Worm (Caenorhabditis elegans) whole organism, L4 larva: ENCODE measurements around the gene R10D12.1.

Experiments
- D1046.2 ChIP-seq: fragments of 200-800 bp; sonication (Bioruptor generic); IDR thresholded peaks from 2 replicates; pipeline ENCODE4 v1.3.6; 2022; ENCODE audit warnings: missing genetic modification characterization, missing compliant biosample characterization
- F26F4.8 ChIP-seq: fragments of 200-800 bp; sonication (Bioruptor generic); conservative IDR thresholded peaks from 2 replicates; pipeline ENCODE4 v1.3.6; 2022; ENCODE audit warnings: missing genetic modification characterization, missing compliant biosample characterization
- R02D3.7 ChIP-seq: fragments of 150-350 bp; sonication (generic microtip); optimal IDR thresholded peaks from 3 replicates; lab custom pipeline; 2014; ENCODE audit warnings: missing biosample characterization, missing genetic modification characterization
- T20F7.1 ChIP-seq: fragments of 200-800 bp; sonication (Bioruptor generic); optimal IDR thresholded peaks from 2 replicates; lab custom pipeline; 2018; ENCODE audit warnings: mild to moderate bottlenecking, missing genetic modification characterization, missing compliant biosample characterization
- T26A8.4 ChIP-seq: fragments of 200-800 bp; sonication (Bioruptor generic); IDR thresholded peaks from 2 replicates; pipeline ENCODE4 v1.3.6; 2022; ENCODE audit warnings: missing genetic modification characterization, missing compliant biosample characterization
- Y75B8A.6 ChIP-seq: fragments of 200-800 bp; sonication (Bioruptor generic); IDR thresholded peaks from 2 replicates; pipeline ENCODE4 v1.3.6; 2022; ENCODE audit warnings: missing genetic modification reagents, missing genetic modification characterization, missing compliant biosample characterization
- ZK337.2 ChIP-seq: fragments of 200-800 bp; sonication (Bioruptor generic); IDR thresholded peaks from 2 replicates; pipeline ENCODE4 v1.3.6; 2022; ENCODE audit warnings: missing genetic modification reagents, missing genetic modification characterization, missing compliant biosample characterization
- ZK546.5 ChIP-seq, 2 experiments: sonication (generic microtip); optimal IDR thresholded peaks; 2 replicates each; lab custom pipeline; 2017; ENCODE audit warnings: missing biosample characterization in 2 of 2, missing genetic modification characterization in 2 of 2
- ama-1 ChIP-seq: fragments of 150-350 bp; optimal IDR thresholded peaks from 2 replicates; lab custom pipeline; 2014; ENCODE audit warnings: inconsistent platforms, mixed read lengths
- arid-1 ChIP-seq: fragments of 200-800 bp; sonication (Bioruptor generic); conservative IDR thresholded peaks from 2 replicates; pipeline ENCODE4 v1.3.6; 2022; ENCODE audit warnings: missing genetic modification reagents, missing genetic modification characterization, missing compliant biosample characterization
- attf-4 ChIP-seq: sonication (generic microtip); optimal IDR thresholded peaks from 3 replicates; lab custom pipeline; 2017; ENCODE audit warnings: missing biosample characterization, missing genetic modification characterization
- ceh-32 ChIP-seq: sonication (generic microtip); optimal IDR thresholded peaks from 2 replicates; lab custom pipeline; 2016; ENCODE audit warnings: mild to moderate bottlenecking, missing genetic modification characterization, missing compliant biosample characterization; ENCODE audit not compliant: poor library complexity
- ceh-82 ChIP-seq: sonication (generic microtip); optimal IDR thresholded peaks from 2 replicates; lab custom pipeline; 2017; ENCODE audit warnings: missing biosample characterization, missing genetic modification characterization
- ces-1 ChIP-seq: fragments of 150-350 bp; sonication (generic microtip); optimal IDR thresholded peaks from 4 replicates; lab custom pipeline; 2014; ENCODE audit warnings: missing biosample characterization, missing genetic modification reagents, missing genetic modification characterization
- ctbp-1 ChIP-seq: fragments of 200-800 bp; sonication (Bioruptor generic); IDR thresholded peaks from 2 replicates; pipeline ENCODE4 v1.3.6; 2022; ENCODE audit warnings: missing genetic modification reagents, missing genetic modification characterization, missing compliant biosample characterization
- daf-16 ChIP-seq, 3 experiments: sonication (generic microtip); optimal IDR thresholded peaks; 2 replicates each; lab custom pipeline; 2016 to 2017; ENCODE audit warnings: missing genetic modification characterization in 3 of 3, missing genetic modification reagents in 3 of 3, mild to moderate bottlenecking in 2 of 3, missing compliant biosample characterization in 2 of 3, missing biosample characterization in 1 of 3, moderate library complexity in 1 of 3
- daf-19 ChIP-seq: fragments of 200-800 bp; sonication (Bioruptor generic); conservative IDR thresholded peaks from 2 replicates; pipeline ENCODE4 v1.3.6; 2022; ENCODE audit warnings: missing genetic modification characterization, missing compliant biosample characterization
- dpl-1 ChIP-seq: fragments of 150-350 bp; optimal IDR thresholded peaks from 2 replicates; lab custom pipeline; 2014; ENCODE audit warnings: missing biosample characterization, missing genetic modification reagents, missing genetic modification characterization
- duxl-1 ChIP-seq: sonication (generic microtip); optimal IDR thresholded peaks from 2 replicates; lab custom pipeline; 2016; ENCODE audit warnings: mild to moderate bottlenecking, missing genetic modification characterization, moderate library complexity, missing compliant biosample characterization; ENCODE audit not compliant: poor library complexity
- dve-1 ChIP-seq: sonication (generic microtip); optimal IDR thresholded peaks from 2 replicates; lab custom pipeline; 2017; ENCODE audit warnings: antibody characterized with exemption, mild to moderate bottlenecking, missing genetic modification characterization, missing compliant biosample characterization; ENCODE audit not compliant: insufficient read depth
- egl-43 ChIP-seq: fragments of 200-800 bp; sonication (Bioruptor generic); IDR thresholded peaks from 2 replicates; pipeline ENCODE4 v1.3.6; 2022; ENCODE audit warnings: missing genetic modification reagents, missing genetic modification characterization, missing compliant biosample characterization
- hif-1 ChIP-seq, 2 experiments: sonication (generic microtip); optimal IDR thresholded peaks; 2 replicates each; lab custom pipeline; 2016 to 2017; ENCODE audit warnings: missing compliant biosample characterization in 2 of 2, missing genetic modification characterization in 2 of 2, missing genetic modification reagents in 2 of 2, missing genotype in 2 of 2, mild to moderate bottlenecking in 1 of 2
- hmg-1.1 ChIP-seq: fragments of 200-800 bp; sonication (Bioruptor generic); IDR thresholded peaks from 2 replicates; pipeline ENCODE4 v1.3.6; 2022; ENCODE audit warnings: missing genetic modification reagents, missing genetic modification characterization, missing compliant biosample characterization
- lin-39 ChIP-seq: fragments of 150-350 bp; optimal IDR thresholded peaks from 2 replicates; lab custom pipeline; 2014; ENCODE audit warnings: missing biosample characterization, missing genetic modification reagents, missing genetic modification characterization
- lsy-2 ChIP-seq, 2 experiments: fragments of 150-350 bp in 1 of 2; sonication (generic microtip) in 1 of 2; optimal IDR thresholded peaks; 2 replicates each; lab custom pipeline; 2014 to 2017; ENCODE audit warnings: missing biosample characterization in 2 of 2, missing genetic modification characterization in 2 of 2
- madf-5 ChIP-seq, 2 experiments: fragments of 200-800 bp; sonication (Bioruptor generic); IDR thresholded peaks; 2 replicates each; pipeline ENCODE4 v1.3.6; 2022; ENCODE audit warnings: missing compliant biosample characterization in 2 of 2, missing genetic modification characterization in 2 of 2
- madf-9 ChIP-seq: fragments of 200-800 bp; sonication (Bioruptor generic); conservative IDR thresholded peaks from 2 replicates; pipeline ENCODE4 v1.3.6; 2022; ENCODE audit warnings: missing genetic modification reagents, missing genetic modification characterization, missing compliant biosample characterization
- mes-2 ChIP-seq: sonication (generic microtip); optimal IDR thresholded peaks from 2 replicates; lab custom pipeline; 2016; ENCODE audit warnings: missing genotype, mild to moderate bottlenecking, missing genetic modification characterization, missing compliant biosample characterization; ENCODE audit not compliant: poor library complexity, severe bottlenecking
- mxl-3 ChIP-seq: fragments of 200-800 bp; sonication (Bioruptor generic); optimal IDR thresholded peaks from 2 replicates; lab custom pipeline; 2018; ENCODE audit warnings: mild to moderate bottlenecking, missing genetic modification characterization, missing compliant biosample characterization
- nhr-10 ChIP-seq: fragments of 150-350 bp; optimal IDR thresholded peaks from 2 replicates; lab custom pipeline; 2014; ENCODE audit warnings: missing biosample characterization, missing genetic modification characterization
- nhr-102 ChIP-seq: sonication (generic microtip); optimal IDR thresholded peaks from 2 replicates; lab custom pipeline; 2016; ENCODE audit warnings: mild to moderate bottlenecking, missing genetic modification characterization, moderate library complexity, missing compliant biosample characterization
- nhr-11 ChIP-seq: fragments of 150-350 bp; optimal IDR thresholded peaks from 2 replicates; lab custom pipeline; 2014; ENCODE audit warnings: missing biosample characterization, missing genetic modification characterization
- nhr-28 ChIP-seq: fragments of 150-350 bp; optimal IDR thresholded peaks from 2 replicates; lab custom pipeline; 2014; ENCODE audit warnings: missing biosample characterization, missing genetic modification characterization
- nhr-41 ChIP-seq: fragments of 200-800 bp; sonication (Bioruptor generic); IDR thresholded peaks from 2 replicates; pipeline ENCODE4 v1.3.6; 2022; ENCODE audit warnings: missing genetic modification reagents, missing genetic modification characterization, missing compliant biosample characterization
- nhr-42 ChIP-seq: fragments of 200-800 bp; sonication (Bioruptor generic); IDR thresholded peaks from 2 replicates; pipeline ENCODE4 v1.3.6; 2022; ENCODE audit warnings: missing genetic modification characterization, missing compliant biosample characterization
- nhr-48 ChIP-seq: sonication (generic microtip); optimal IDR thresholded peaks from 2 replicates; lab custom pipeline; 2016; ENCODE audit warnings: mild to moderate bottlenecking, missing genetic modification characterization, missing compliant biosample characterization
- nhr-6 ChIP-seq: fragments of 150-350 bp; optimal IDR thresholded peaks from 2 replicates; lab custom pipeline; 2014; ENCODE audit warnings: missing biosample characterization, missing genetic modification characterization
- nhr-77 ChIP-seq: fragments of 150-350 bp; optimal IDR thresholded peaks from 2 replicates; lab custom pipeline; 2014; ENCODE audit warnings: missing biosample characterization, missing genetic modification characterization
- pha-4 ChIP-seq, 2 experiments: fragments of 150-350 bp in 1 of 2; fragments of 200-800 bp in 1 of 2; sonication (Bioruptor generic) in 1 of 2; IDR thresholded peaks in 1 of 2; optimal IDR thresholded peaks in 1 of 2; 2 replicates each; pipeline versions ENCODE4 v1.3.6 to Lab custom; 2014 to 2022; ENCODE audit warnings: missing genetic modification characterization in 2 of 2, missing genetic modification reagents in 2 of 2, missing biosample characterization in 1 of 2, missing compliant biosample characterization in 1 of 2
- rbr-2 ChIP-seq: sonication (generic microtip); optimal IDR thresholded peaks from 2 replicates; lab custom pipeline; 2016; ENCODE audit warnings: missing genotype, missing genetic modification characterization, missing compliant biosample characterization
- set-16 ChIP-seq: fragments of 200-800 bp; sonication (Bioruptor generic); IDR thresholded peaks from 2 replicates; pipeline ENCODE4 v1.3.6; 2022; ENCODE audit warnings: missing genetic modification reagents, missing genetic modification characterization, missing compliant biosample characterization
- tag-97 ChIP-seq: fragments of 200-800 bp; sonication (Bioruptor generic); IDR thresholded peaks from 2 replicates; pipeline ENCODE4 v1.3.6; 2022; ENCODE audit warnings: missing genetic modification characterization, missing compliant biosample characterization
- tra-1 ChIP-seq: fragments of 200-800 bp; sonication (Bioruptor generic); IDR thresholded peaks from 2 replicates; pipeline ENCODE4 v1.3.6; 2022; ENCODE audit warnings: missing genetic modification reagents, missing genetic modification characterization, missing compliant biosample characterization
- unc-130 ChIP-seq: sonication (generic microtip); optimal IDR thresholded peaks from 2 replicates; lab custom pipeline; 2016; ENCODE audit warnings: missing genetic modification reagents, missing genetic modification characterization, missing compliant biosample characterization
- vab-7 ChIP-seq: fragments of 200-800 bp; sonication (Bioruptor generic); IDR thresholded peaks from 2 replicates; pipeline ENCODE4 v1.3.6; 2022; ENCODE audit warnings: missing genetic modification reagents, missing genetic modification characterization, missing compliant biosample characterization
- zfp-3 ChIP-seq: fragments of 200-800 bp; sonication (Bioruptor generic); conservative IDR thresholded peaks from 2 replicates; pipeline ENCODE4 v1.3.6; 2022; ENCODE audit warnings: missing genetic modification reagents, missing genetic modification characterization, missing compliant biosample characterization
- zip-11 ChIP-seq: fragments of 200-800 bp; sonication (Bioruptor generic); IDR thresholded peaks from 2 replicates; pipeline ENCODE4 v1.3.6; 2022; ENCODE audit warnings: missing genetic modification characterization, missing compliant biosample characterization
- ztf-11 ChIP-seq: fragments of 150-350 bp; optimal IDR thresholded peaks from 2 replicates; lab custom pipeline; 2014; ENCODE audit warnings: missing biosample characterization, missing genetic modification characterization

R10D12.1 gene

ce11 chrV:13907557-13908104 lies 26.8 kb downstream of the R10D12.1 start:
- TF ChIP-seq D1046.2 (GFP tag; lab: Robert Waterston, UW), result peak; percentile 79; the same call in 1 of the 2 replicates
- 0 out of 4 replicates have a peak, but pooled peaks of 1 of the 2 experiments have one; percentile 52 for TF ChIP-seq madf-5 (GFP tag; IDR thresholded peaks at IDR 0.05; lab: Robert Waterston, UW)
- peak; percentile 75 for TF ChIP-seq T20F7.1 (GFP tag; lab: Kevin White, UChicago)
- no peak; the same call in 1 of the 2 replicates for TF ChIP-seq ctbp-1 (GFP tag; lab: Robert Waterston, UW)
- no peak for TF ChIP-seq F26F4.8 (GFP tag; lab: Robert Waterston, UW)
- TF ChIP-seq daf-19, result no peak
- TF ChIP-seq attf-4, result no peak
- TF ChIP-seq vab-7, result no peak
- no peak for TF ChIP-seq tag-97 (GFP tag; lab: Robert Waterston, UW)
- TF ChIP-seq set-16, result no peak
- peak; percentile 27; the same call in 1 of the 2 replicates for TF ChIP-seq nhr-42 (GFP tag; lab: Robert Waterston, UW)
- peak; percentile 50; the same call in 1 of the 2 replicates for TF ChIP-seq arid-1
- peak; percentile 85 for TF ChIP-seq Y75B8A.6 (GFP tag; lab: Robert Waterston, UW)
- peak; percentile 51 for TF ChIP-seq nhr-10 (tag; lab: Kevin White, UChicago)
- TF ChIP-seq dve-1, result peak; percentile 28
- peak; percentile 70 for TF ChIP-seq nhr-102 (tag; lab: Kevin White, UChicago)
- TF ChIP-seq nhr-28 (tag; lab: Kevin White, UChicago), result peak; percentile 48
- no peak for TF ChIP-seq zip-11 (GFP tag; lab: Robert Waterston, UW)
- TF ChIP-seq ces-1 (GFP tag; lab: Kevin White, UChicago), result no peak
- peak in 1 of 2 experiments; percentile 1 for TF ChIP-seq daf-16 (GFP tag; optimal IDR thresholded peaks at IDR 0.05; lab: Kevin White, UChicago)
- TF ChIP-seq daf-16 (tag; optimal IDR thresholded peaks at IDR 0.05; lab: Kevin White, UChicago), result peak; percentile 18
- TF ChIP-seq ceh-32 (tag; lab: Kevin White, UChicago), result no peak
- TF ChIP-seq ZK337.2, result no peak
- TF ChIP-seq nhr-48 (tag; lab: Kevin White, UChicago), result no peak
- no peak for TF ChIP-seq ztf-11 (tag; lab: Kevin White, UChicago)
- TF ChIP-seq mes-2 (tag; lab: Kevin White, UChicago), result peak; percentile 52
- TF ChIP-seq ZK546.5 (tag; optimal IDR thresholded peaks at IDR 0.05; lab: Kevin White, UChicago), result no peak
- no peak for TF ChIP-seq dpl-1 (GFP tag; lab: Kevin White, UChicago)
- TF ChIP-seq mxl-3 (GFP tag; lab: Kevin White, UChicago), result peak; percentile 45
- peak; percentile 69 to 72 for TF ChIP-seq lsy-2 (tag; optimal IDR thresholded peaks at IDR 0.05; lab: Kevin White, UChicago)
- TF ChIP-seq unc-130, result no peak
- TF ChIP-seq nhr-11 (tag; lab: Kevin White, UChicago), result peak; percentile 11
- TF ChIP-seq duxl-1, result peak; percentile 65
- peak in 1 of 2 experiments; percentile 39 for TF ChIP-seq hif-1 (tag; optimal IDR thresholded peaks at IDR 0.05; lab: Kevin White, UChicago)
- peak; percentile 37 for TF ChIP-seq pha-4 (GFP tag; IDR thresholded peaks at IDR 0.05; lab: Robert Waterston, UW)
- TF ChIP-seq pha-4 (tag; optimal IDR thresholded peaks at IDR 0.05; lab: Kevin White, UChicago), result no peak
- TF ChIP-seq egl-43 (GFP tag; lab: Robert Waterston, UW), result peak; percentile 73
- no peak for TF ChIP-seq lin-39
- TF ChIP-seq nhr-6, result no peak
- no peak for TF ChIP-seq rbr-2
- no peak for TF ChIP-seq ceh-82 (tag; lab: Kevin White, UChicago)
- peak; percentile 9; the same call in 1 of the 2 replicates for TF ChIP-seq tra-1 (GFP tag; lab: Robert Waterston, UW)
- no peak; the same call in 1 of the 2 replicates for TF ChIP-seq hmg-1.1 (GFP tag; lab: Robert Waterston, UW)
- TF ChIP-seq madf-9, result peak; percentile 34; the same call in 1 of the 2 replicates
- peak; percentile 42; the same call in 1 of the 2 replicates for TF ChIP-seq nhr-41 (GFP tag; lab: Robert Waterston, UW)
- peak; percentile 89 for TF ChIP-seq nhr-77 (tag; lab: Kevin White, UChicago)
- TF ChIP-seq T26A8.4, result peak; percentile 90
- peak; percentile 98 for TF ChIP-seq zfp-3 (GFP tag; lab: Robert Waterston, UW)
- no peak for TF ChIP-seq ama-1 (lab: Kevin White, UChicago)
- TF ChIP-seq R02D3.7, result no peak
